Fruit fly (Drosophila melanogaster): Measurements from ENCODE around the gene CG7017.

- TF ChIP-seq CG11560 (tag; IDR thresholded peaks at IDR 0.05): no peak
- TF ChIP-seq lab (GFP tag; optimal IDR thresholded peaks at IDR 0.05): no peak
- TF ChIP-seq slbo (GFP tag; IDR thresholded peaks at IDR 0.05): no peak
- no peak for TF ChIP-seq CG16815 (GFP tag; optimal IDR thresholded peaks at IDR 0.05)
- TF ChIP-seq Mad (GFP tag; optimal IDR thresholded peaks at IDR 0.05): no peak
- no peak for TF ChIP-seq Lim3 (GFP tag; IDR thresholded peaks at IDR 0.05)
- TF ChIP-seq Atf3 (GFP tag; optimal IDR thresholded peaks at IDR 0.05): no peak
- TF ChIP-seq amos (GFP tag; IDR thresholded peaks at IDR 0.05; ENCODE audit: partially characterized antibody): no peak
- TF ChIP-seq pfk (GFP tag; optimal IDR thresholded peaks at IDR 0.05): no peak
- no peak for TF ChIP-seq CG7987 (GFP tag; optimal IDR thresholded peaks at IDR 0.05)
- TF ChIP-seq Poxn (GFP tag; IDR thresholded peaks at IDR 0.05): no peak
- TF ChIP-seq CG5245 (GFP tag; optimal IDR thresholded peaks at IDR 0.05): no peak
These were observed 8.5 kb upstream of the CG7017 start, which contains the start of gene CG6933 for dm6 chr3L:20220374-20220773.

Data from whole organism, embryonic.